Worm (Caenorhabditis elegans): Measurements from ENCODE around the gene C06C3.12.

Gene C06C3.12

DNA sequence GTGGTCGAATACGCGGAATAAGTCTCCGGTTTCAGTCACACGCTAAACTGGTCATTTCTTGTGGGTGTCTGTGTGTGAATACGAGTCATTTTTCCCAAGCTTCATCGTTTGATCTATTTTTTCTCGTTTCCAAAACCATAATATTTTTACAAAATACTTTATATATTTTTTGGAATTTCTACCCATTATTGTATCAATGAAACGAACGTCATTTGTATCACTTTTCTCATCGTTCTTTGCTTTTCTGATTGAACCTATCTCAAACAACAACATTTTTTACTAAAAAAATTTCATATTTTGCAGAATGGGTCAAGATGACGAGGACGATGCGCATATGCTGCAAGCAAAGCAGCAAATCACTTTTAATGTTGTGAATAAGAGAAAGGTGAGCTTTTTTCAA, 16.7 kb upstream of the C06C3.12 start, which contains the start of gene mel-11:
Gene mel-11 (plus strand): TSS at position 301 of the 400 bp plus-strand sequence.
- TF ChIP-seq unc-120 (tag; optimal IDR thresholded peaks at IDR 0.05; ENCODE audit: poor library complexity, severe bottlenecking) (no peak), drap-1 (GFP tag; optimal IDR thresholded peaks at IDR 0.05) (no peak), ceh-43 (GFP tag; optimal IDR thresholded peaks at IDR 0.05) (no peak), ceh-83 (GFP tag; optimal IDR thresholded peaks at IDR 0.05) (no peak), sptf-1 (tag; optimal IDR thresholded peaks at IDR 0.05) (no peak), lin-13 (tag; optimal IDR thresholded peaks at IDR 0.05) (no peak), pha-4 (tag; optimal IDR thresholded peaks at IDR 0.05) (no peak), tbx-8 (GFP tag; optimal IDR thresholded peaks at IDR 0.05) (no peak), nhr-12 (tag; optimal IDR thresholded peaks at IDR 0.05) (no peak), snpc-4 (tag; optimal IDR thresholded peaks at IDR 0.05) (no peak), flh-1 (GFP tag; optimal IDR thresholded peaks at IDR 0.05) (no peak), ham-2 (GFP tag; optimal IDR thresholded peaks at IDR 0.05) (no peak), elt-3 (tag; optimal IDR thresholded peaks at IDR 0.05) (no peak), M03D4.4 (tag; optimal IDR thresholded peaks at IDR 0.05) (no peak), nhr-2 (tag; optimal IDR thresholded peaks at IDR 0.05) (no peak), ztf-11 (tag; optimal IDR thresholded peaks at IDR 0.05) (no peak), blmp-1 (tag; optimal IDR thresholded peaks at IDR 0.05) (no peak), nhr-28 (tag; optimal IDR thresholded peaks at IDR 0.05) (no peak), hlh-1 (tag; optimal IDR thresholded peaks at IDR 0.05) (no peak), nhr-76 (tag; optimal IDR thresholded peaks at IDR 0.05) (no peak)

DNA sequence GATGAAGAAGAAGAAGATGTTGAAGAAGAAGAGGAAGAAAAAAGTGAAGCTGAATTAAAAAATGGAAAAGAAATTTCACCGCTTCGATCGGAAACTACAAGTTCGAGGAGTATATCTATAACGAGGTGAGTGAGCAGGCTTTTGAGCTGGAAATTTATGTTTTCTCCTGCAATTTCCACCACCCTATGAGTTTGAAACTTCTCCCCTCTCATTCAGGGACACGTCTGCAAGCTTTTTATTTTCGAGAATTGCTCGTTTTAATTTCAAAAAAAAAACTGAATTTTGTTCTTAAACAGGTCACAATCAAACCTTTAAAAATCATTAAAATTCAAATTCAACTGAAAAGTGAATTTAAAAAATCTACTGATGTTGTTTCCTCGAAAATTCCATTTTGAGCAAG, 12.7 kb upstream of the C06C3.12 start:
- no peak for TF ChIP-seq bed-3 (GFP tag; optimal IDR thresholded peaks at IDR 0.05)
- no peak for TF ChIP-seq tbx-8 (GFP tag; optimal IDR thresholded peaks at IDR 0.05)
- no peak for TF ChIP-seq mab-5 (tag; optimal IDR thresholded peaks at IDR 0.05)

DNA sequence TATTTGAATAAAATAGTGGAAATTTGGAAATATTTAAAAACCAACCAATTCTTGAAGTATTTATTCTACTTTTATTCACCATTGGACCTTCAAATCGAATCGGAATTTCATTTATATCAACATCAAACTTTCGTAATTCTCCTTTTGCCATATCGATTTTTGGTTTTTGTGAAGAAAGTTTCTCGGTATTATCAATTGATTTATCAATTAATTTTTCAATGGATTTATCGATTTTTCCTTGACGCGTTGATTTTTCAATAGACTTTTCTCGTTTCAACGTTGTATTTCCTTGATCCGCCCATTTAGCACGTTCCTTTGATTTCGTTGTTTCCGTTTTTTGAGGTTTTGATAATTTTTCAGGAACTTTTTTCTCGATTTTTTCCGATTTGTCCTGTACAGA, 5.5 kb upstream of the C06C3.12 start:
- TF ChIP-seq ztf-11 (tag; optimal IDR thresholded peaks at IDR 0.05): no peak
- no peak for TF ChIP-seq sem-2 (GFP tag; optimal IDR thresholded peaks at IDR 0.05)
- no peak for TF ChIP-seq mep-1 (tag; optimal IDR thresholded peaks at IDR 0.05)
- TF ChIP-seq ces-1 (GFP tag; optimal IDR thresholded peaks at IDR 0.05): no peak
- no peak for TF ChIP-seq M03D4.4 (tag; optimal IDR thresholded peaks at IDR 0.05)
- TF ChIP-seq ham-2 (GFP tag; optimal IDR thresholded peaks at IDR 0.05): no peak
- no peak for TF ChIP-seq bed-3 (GFP tag; optimal IDR thresholded peaks at IDR 0.05)
- TF ChIP-seq snpc-4 (tag; optimal IDR thresholded peaks at IDR 0.05): no peak
- TF ChIP-seq ceh-83 (GFP tag; optimal IDR thresholded peaks at IDR 0.05): no peak
- no peak for TF ChIP-seq nhr-2 (tag; optimal IDR thresholded peaks at IDR 0.05)
- TF ChIP-seq pha-4 (tag; optimal IDR thresholded peaks at IDR 0.05): no peak
- TF ChIP-seq hlh-1 (tag; optimal IDR thresholded peaks at IDR 0.05): no peak
- TF ChIP-seq unc-39 (tag; optimal IDR thresholded peaks at IDR 0.05): no peak
- TF ChIP-seq sptf-1 (tag; optimal IDR thresholded peaks at IDR 0.05): no peak
- no peak for TF ChIP-seq lin-32 (GFP tag; optimal IDR thresholded peaks at IDR 0.05)

DNA sequence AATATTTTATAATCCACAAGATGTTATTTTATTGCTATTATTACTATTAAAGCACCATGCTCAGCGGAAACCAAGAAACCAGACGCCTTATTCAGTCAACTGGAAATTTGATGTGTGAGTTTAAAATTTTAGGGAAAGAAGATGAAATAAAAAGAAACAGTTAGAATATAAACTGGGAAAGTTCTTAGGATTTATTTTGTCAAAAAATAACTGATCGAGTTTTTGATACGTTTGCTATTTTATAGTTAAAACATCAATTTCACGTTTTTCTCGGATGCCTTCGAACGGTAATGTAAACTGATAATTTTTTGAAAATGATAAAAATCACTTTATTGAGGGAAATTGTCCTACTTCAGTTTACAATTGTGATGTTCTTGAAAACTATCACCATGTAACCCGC, 2.5 kb upstream of the C06C3.12 start, which contains the start of gene C06C3.3:
Gene C06C3.3 (minus strand): TSS at position 101 of the 400 bp plus-strand sequence.
- no peak for TF ChIP-seq hlh-1 (tag; optimal IDR thresholded peaks at IDR 0.05)

DNA sequence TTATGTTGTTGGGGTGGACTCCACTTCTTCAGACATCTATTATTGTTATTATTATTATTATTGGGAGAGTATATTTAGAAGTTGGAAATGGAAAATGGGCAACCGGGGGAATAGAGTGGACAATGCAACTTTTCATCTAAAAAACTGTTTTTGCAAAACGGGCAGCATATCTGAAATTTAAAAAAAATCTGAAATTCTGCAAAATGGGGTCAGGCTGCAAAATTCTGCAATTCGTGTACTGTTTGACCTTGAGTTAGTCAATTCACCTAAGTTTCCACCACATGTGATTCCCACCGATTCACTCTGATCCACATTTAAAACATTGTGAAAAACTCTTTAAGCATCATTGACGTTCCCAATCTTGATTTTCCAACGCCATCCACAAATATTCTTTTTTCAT, 1.9 kb upstream of the C06C3.12 start, which contains the start of gene C06C3.4:
Gene C06C3.4 (plus strand): TSS at position 301 of the 400 bp plus-strand sequence.
- TF ChIP-seq lsy-2 (tag; optimal IDR thresholded peaks at IDR 0.05) (no peak), flh-1 (GFP tag; optimal IDR thresholded peaks at IDR 0.05) (no peak), unc-39 (tag; optimal IDR thresholded peaks at IDR 0.05) (no peak), elt-1 (tag; optimal IDR thresholded peaks at IDR 0.05; ENCODE audit: borderline replicate concordance, insufficient read depth) (no peak), snpc-4 (tag; optimal IDR thresholded peaks at IDR 0.05) (no peak), tbx-8 (GFP tag; optimal IDR thresholded peaks at IDR 0.05) (no peak), ceh-43 (GFP tag; optimal IDR thresholded peaks at IDR 0.05) (no peak), ceh-39 (tag; optimal IDR thresholded peaks at IDR 0.05) (no peak), unc-120 (tag; optimal IDR thresholded peaks at IDR 0.05; ENCODE audit: poor library complexity, severe bottlenecking) (no peak), nhr-237 (tag; optimal IDR thresholded peaks at IDR 0.05) (no peak), zip-8 (tag; optimal IDR thresholded peaks at IDR 0.05) (no peak), ceh-83 (GFP tag; optimal IDR thresholded peaks at IDR 0.05) (no peak), M03D4.4 (tag; optimal IDR thresholded peaks at IDR 0.05) (no peak), nhr-2 (tag; optimal IDR thresholded peaks at IDR 0.05) (no peak), lin-32 (GFP tag; optimal IDR thresholded peaks at IDR 0.05) (no peak), hlh-1 (tag; optimal IDR thresholded peaks at IDR 0.05) (no peak), pha-4 (tag; optimal IDR thresholded peaks at IDR 0.05) (no peak), elt-3 (tag; optimal IDR thresholded peaks at IDR 0.05) (no peak), mls-2 (tag; optimal IDR thresholded peaks at IDR 0.05) (no peak)

Data from whole organism, mixed stage, embryonic.